Worm (Caenorhabditis elegans): ENCODE data around the gene gcy-13.
A peak's percentile ranks its signal among the peaks of the same experiment; 100 is the strongest.

Gene gcy-13

ce11 chrV:12343419-12343969 is 25.8 kb downstream of the gcy-13 start, which contains the start of gene tomm-20 (continued):
- TF ChIP-seq C04F5.9 (tag; optimal IDR thresholded peaks at IDR 0.05) (peak; percentile 62), ztf-11 (tag; optimal IDR thresholded peaks at IDR 0.05) (peak in 1 of 2 experiments; percentile 79), egl-27 (tag; optimal IDR thresholded peaks at IDR 0.05) (no peak), fkh-8 (tag; optimal IDR thresholded peaks at IDR 0.05) (peak; percentile 86), efl-1 (optimal IDR thresholded peaks at IDR 0.05) (peak; percentile 98 to 99), efl-1 (GFP tag; optimal IDR thresholded peaks at IDR 0.05 in 1 of 2) (peak; percentile 98 to 100), pax-3 (tag; optimal IDR thresholded peaks at IDR 0.05) (peak; percentile 95), fos-1 (tag; optimal IDR thresholded peaks at IDR 0.05) (peak; percentile 88), skn-1 (tag; optimal IDR thresholded peaks at IDR 0.05) (peak; percentile 90), blmp-1 (tag; optimal IDR thresholded peaks at IDR 0.05) (peak; percentile 87), hlh-4 (tag; optimal IDR thresholded peaks at IDR 0.05) (no peak), lin-15B (tag; optimal IDR thresholded peaks at IDR 0.05) (peak; percentile 84), egl-13 (tag; optimal IDR thresholded peaks at IDR 0.05) (peak; percentile 91), fkh-10 (GFP tag; optimal IDR thresholded peaks at IDR 0.05) (peak; percentile 39), ceh-63 (GFP tag; optimal IDR thresholded peaks at IDR 0.05) (no peak), zip-4 (GFP tag; optimal IDR thresholded peaks at IDR 0.05) (peak; percentile 83), ceh-88 (GFP tag; IDR thresholded peaks at IDR 0.05) (peak; percentile 59; the same call in 1 of the 2 replicates), nhr-28 (tag; optimal IDR thresholded peaks at IDR 0.05) (no peak), isw-1 (GFP tag; IDR thresholded peaks at IDR 0.05) (peak; percentile 90), unc-86 (tag; optimal IDR thresholded peaks at IDR 0.05) (peak; percentile 92), hpl-2 (GFP tag; optimal IDR thresholded peaks at IDR 0.05) (peak; percentile 69), fkh-4 (tag; optimal IDR thresholded peaks at IDR 0.05; ENCODE audit: borderline replicate concordance) (peak; percentile 65), lin-35 (GFP tag; optimal IDR thresholded peaks at IDR 0.05) (peak; percentile 99), tlp-1 (tag; optimal IDR thresholded peaks at IDR 0.05) (no peak), C34B4.2 (tag; optimal IDR thresholded peaks at IDR 0.05) (peak; percentile 34), irx-1 (tag; optimal IDR thresholded peaks at IDR 0.05) (peak; percentile 89), pqm-1 (tag; optimal IDR thresholded peaks at IDR 0.05) (no peak), jun-1 (tag; optimal IDR thresholded peaks at IDR 0.05) (peak; percentile 85), tbx-2 (tag; optimal IDR thresholded peaks at IDR 0.05) (peak; percentile 95), nhr-71 (tag; optimal IDR thresholded peaks at IDR 0.05) (peak; percentile 97), elt-3 (tag; optimal IDR thresholded peaks at IDR 0.05) (peak in 3 of 6 experiments; percentile 74 to 94 (median 94)), nhr-12 (tag; optimal IDR thresholded peaks at IDR 0.05) (no peak), mef-2 (tag; optimal IDR thresholded peaks at IDR 0.05) (peak; percentile 59), unc-130 (tag; optimal IDR thresholded peaks at IDR 0.05) (peak; percentile 93), nhr-47 (tag; optimal IDR thresholded peaks at IDR 0.05) (peak; percentile 97), nhr-77 (tag; optimal IDR thresholded peaks at IDR 0.05) (peak; percentile 84), rnt-1 (tag; optimal IDR thresholded peaks at IDR 0.05) (peak; percentile 96), unc-62 (GFP tag; optimal IDR thresholded peaks at IDR 0.05) (no peak), C16A3.4 (tag; optimal IDR thresholded peaks at IDR 0.05) (peak; percentile 96), zag-1 (tag; optimal IDR thresholded peaks at IDR 0.05) (peak; percentile 68), nhr-20 (tag; optimal IDR thresholded peaks at IDR 0.05) (peak; percentile 95), unc-30 (tag; optimal IDR thresholded peaks at IDR 0.05) (no peak), nhr-84 (tag; optimal IDR thresholded peaks at IDR 0.05) (no peak), hlh-17 (GFP tag; optimal IDR thresholded peaks at IDR 0.05; ENCODE audit: borderline replicate concordance) (no peak), ceh-82 (tag; optimal IDR thresholded peaks at IDR 0.05) (peak; percentile 93 to 96 (median 94)), lin-39 (tag; optimal IDR thresholded peaks at IDR 0.05) (peak; percentile 95), dsc-1 (tag; optimal IDR thresholded peaks at IDR 0.05) (peak; percentile 95), aly-2 (tag; optimal IDR thresholded peaks at IDR 0.05) (peak; percentile 88), Y116A8C.19 (tag; optimal IDR thresholded peaks at IDR 0.05; ENCODE audit: borderline replicate concordance) (no peak), nhr-237 (tag; optimal IDR thresholded peaks at IDR 0.05) (peak; percentile 74), sup-37 (GFP tag; optimal IDR thresholded peaks at IDR 0.05) (peak; percentile 78), nhr-85 (tag) (peak; percentile 97), elt-2 (tag; optimal IDR thresholded peaks at IDR 0.05) (peak; percentile 72)

All from whole organism, L1 larva.